Fruit fly (Drosophila melanogaster): Measurements from ENCODE around the gene mtSSB.
A peak's percentile ranks its signal among the peaks of the same experiment; 100 is the strongest.

Gene mtSSB

DNA sequence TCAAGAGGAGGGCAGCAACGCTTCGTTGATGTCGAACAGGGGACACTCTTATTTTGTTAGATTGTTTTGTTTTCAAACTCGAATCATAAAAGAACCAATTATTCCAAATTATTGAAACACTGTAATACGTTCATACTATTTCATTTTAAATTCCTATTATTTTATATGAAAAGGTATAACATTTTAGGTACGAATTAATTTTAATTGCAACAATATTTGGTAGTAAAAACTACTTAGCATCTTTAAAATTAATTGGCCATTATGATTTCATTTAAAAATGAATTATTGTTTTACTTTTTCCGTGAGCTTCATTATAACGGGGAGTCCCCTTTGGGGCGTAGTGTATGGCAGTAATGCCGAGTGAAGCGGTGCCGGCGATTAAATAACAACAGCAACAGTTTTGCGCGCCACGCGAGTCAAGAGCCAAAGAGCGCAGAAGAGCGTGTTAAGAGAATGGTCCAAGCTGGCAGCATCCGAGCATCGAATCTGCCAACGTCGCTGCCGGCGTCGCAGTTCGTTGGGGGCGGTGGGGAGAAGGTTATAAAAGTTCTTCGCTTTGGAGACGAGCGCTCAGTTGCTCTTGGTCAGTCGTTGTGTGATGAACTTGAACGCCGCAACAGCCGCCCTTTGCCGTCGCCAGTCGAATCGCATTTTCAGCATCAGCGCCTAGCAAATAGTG lies 47.3 kb downstream of the mtSSB start (continued):
- TF ChIP-seq bcd (GFP tag; optimal IDR thresholded peaks at IDR 0.05), result peak; percentile 51
- no peak for TF ChIP-seq CG6683 (GFP tag; optimal IDR thresholded peaks at IDR 0.05)
- TF ChIP-seq CG9727 (GFP tag; optimal IDR thresholded peaks at IDR 0.05), result peak; percentile 50
- TF ChIP-seq CG8924 (tag; optimal IDR thresholded peaks at IDR 0.05), result peak; percentile 61
- TF ChIP-seq onecut (GFP tag; IDR thresholded peaks at IDR 0.05), result no peak
- peak; percentile 17 for TF ChIP-seq vfl (GFP tag; optimal IDR thresholded peaks at IDR 0.05)
- no peak for TF ChIP-seq Awh (GFP tag; IDR thresholded peaks at IDR 0.05)
- TF ChIP-seq CG31441 (GFP tag; IDR thresholded peaks at IDR 0.05), result peak; percentile 64; the same call in 1 of the 2 replicates
- TF ChIP-seq CG17568 (GFP tag; optimal IDR thresholded peaks at IDR 0.05), result no peak
- TF ChIP-seq CG2129 (GFP tag; IDR thresholded peaks at IDR 0.05; ENCODE audit: partially characterized antibody), result no peak
- TF ChIP-seq gt (GFP tag; IDR thresholded peaks at IDR 0.05), result no peak
- TF ChIP-seq usp (GFP tag; optimal IDR thresholded peaks at IDR 0.05), result no peak
- no peak for TF ChIP-seq sna (GFP tag; IDR thresholded peaks at IDR 0.05; ENCODE audit: partially characterized antibody)
- peak; percentile 1 for TF ChIP-seq Ets65A (GFP tag)
- peak; percentile 22 for TF ChIP-seq tap (tag; optimal IDR thresholded peaks at IDR 0.05)
- TF ChIP-seq gem (tag; optimal IDR thresholded peaks at IDR 0.05), result peak; percentile 76
- TF ChIP-seq pfk (GFP tag; optimal IDR thresholded peaks at IDR 0.05), result no peak
- no peak for TF ChIP-seq ash1 (GFP tag; optimal IDR thresholded peaks at IDR 0.05)
- peak; percentile 28; the same call in 1 of the 3 replicates for TF ChIP-seq B-H1 (GFP tag; IDR thresholded peaks at IDR 0.05)
- TF ChIP-seq CG33213 (GFP tag; optimal IDR thresholded peaks at IDR 0.05), result no peak
- peak; percentile 53 for TF ChIP-seq CG12659 (GFP tag; optimal IDR thresholded peaks at IDR 0.05)
- TF ChIP-seq Scr (GFP tag; IDR thresholded peaks at IDR 0.05; ENCODE audit: partially characterized antibody), result 0 out of 2 replicates have a peak, but pooled peaks have one; percentile 36
- peak; percentile 23 for TF ChIP-seq Atf-2 (GFP tag; optimal IDR thresholded peaks at IDR 0.05)
- peak; percentile 47 for TF ChIP-seq CG17359 (tag; optimal IDR thresholded peaks at IDR 0.05)
- peak; percentile 33 for TF ChIP-seq CG10209 (GFP tag; optimal IDR thresholded peaks at IDR 0.05)
- TF ChIP-seq CG18476 (GFP tag; optimal IDR thresholded peaks at IDR 0.05), result peak; percentile 7
- TF ChIP-seq vvl (GFP tag; IDR thresholded peaks at IDR 0.05), result no peak
- peak; percentile 30 for TF ChIP-seq Fer3 (tag; optimal IDR thresholded peaks at IDR 0.05)
- TF ChIP-seq Hr39 (optimal IDR thresholded peaks at IDR 0.05), result no peak
- TF ChIP-seq schlank (tag; optimal IDR thresholded peaks at IDR 0.05), result no peak
- TF ChIP-seq CG6791 (GFP tag; IDR thresholded peaks at IDR 0.05; ENCODE audit: partially characterized antibody), result no peak
- TF ChIP-seq CG16863 (GFP tag; optimal IDR thresholded peaks at IDR 0.05), result no peak
- no peak for TF ChIP-seq CG4707 (GFP tag; optimal IDR thresholded peaks at IDR 0.05)
- TF ChIP-seq CG30020 (tag; optimal IDR thresholded peaks at IDR 0.05), result no peak
- 0 out of 2 replicates have a peak, but pooled peaks have one; percentile 5 for TF ChIP-seq Poxn (GFP tag; IDR thresholded peaks at IDR 0.05)
- no peak for TF ChIP-seq dmrt11E (tag; optimal IDR thresholded peaks at IDR 0.05)
- TF ChIP-seq CG10431 (GFP tag; optimal IDR thresholded peaks at IDR 0.05), result no peak
- peak; percentile 36 for TF ChIP-seq Rfx (GFP tag; IDR thresholded peaks at IDR 0.05)
- TF ChIP-seq fu2 (GFP tag; optimal IDR thresholded peaks at IDR 0.05), result no peak
- peak; percentile 37; the same call in 1 of the 2 replicates for TF ChIP-seq E2f1 (GFP tag; IDR thresholded peaks at IDR 0.05)
- TF ChIP-seq CG5953 (GFP tag; IDR thresholded peaks at IDR 0.05), result peak; percentile 19; the same call in 1 of the 2 replicates
- TF ChIP-seq CG3847 (GFP tag; IDR thresholded peaks at IDR 0.05), result 0 out of 2 replicates have a peak, but pooled peaks have one; percentile 23
- TF ChIP-seq CG32767 (GFP tag; IDR thresholded peaks at IDR 0.05), result no peak
- peak; percentile 16 for TF ChIP-seq odd (GFP tag; optimal IDR thresholded peaks at IDR 0.05)
- no peak for TF ChIP-seq CG1603 (tag; optimal IDR thresholded peaks at IDR 0.05)
- no peak for TF ChIP-seq CG7372 (GFP tag; IDR thresholded peaks at IDR 0.05)
- peak; percentile 54 for TF ChIP-seq abd-A (tag; optimal IDR thresholded peaks at IDR 0.05)
- TF ChIP-seq CG1792 (GFP tag; optimal IDR thresholded peaks at IDR 0.05), result no peak
- 0 out of 4 replicates have a peak, but pooled peaks have one; percentile 20 for TF ChIP-seq Dll (GFP tag; IDR thresholded peaks at IDR 0.05; ENCODE audit: partially characterized antibody)

Measured in whole organism, embryonic.